Worm (Caenorhabditis elegans): Measurements from ENCODE around the gene mob-2.

Gene mob-2

ce11 chrX:13108664-13109063 lies 61.2 kb downstream of the mob-2 start:
- TF ChIP-seq unc-39 (tag; optimal IDR thresholded peaks at IDR 0.05) (no peak), dpl-1 (GFP tag; optimal IDR thresholded peaks at IDR 0.05) (no peak), snpc-4 (tag; optimal IDR thresholded peaks at IDR 0.05) (no peak), F10B5.3 (tag; optimal IDR thresholded peaks at IDR 0.05) (no peak), lsy-2 (tag; optimal IDR thresholded peaks at IDR 0.05) (no peak), R02D3.7 (tag; optimal IDR thresholded peaks at IDR 0.05) (no peak), nhr-41 (GFP tag; IDR thresholded peaks at IDR 0.05) (peak; percentile 74; the same call in 1 of the 2 replicates), daf-12 (tag; optimal IDR thresholded peaks at IDR 0.05) (no peak), zip-11 (GFP tag; IDR thresholded peaks at IDR 0.05) (no peak), lin-29 (GFP tag; IDR thresholded peaks at IDR 0.05) (no peak), spr-3 (GFP tag; optimal IDR thresholded peaks at IDR 0.05) (no peak), ceh-44 (GFP tag; IDR thresholded peaks at IDR 0.05) (no peak), Y75B8A.6 (GFP tag; IDR thresholded peaks at IDR 0.05) (no peak; the same call in 1 of the 2 replicates), aly-2 (tag; optimal IDR thresholded peaks at IDR 0.05) (no peak), tra-1 (GFP tag; IDR thresholded peaks at IDR 0.05) (no peak), lin-13 (GFP tag; optimal IDR thresholded peaks at IDR 0.05) (peak; percentile 52), duxl-1 (tag; optimal IDR thresholded peaks at IDR 0.05; ENCODE audit: poor library complexity) (no peak), hmg-1.1 (GFP tag; IDR thresholded peaks at IDR 0.05) (peak; percentile 29; the same call in 1 of the 2 replicates), Y48G9A.11 (GFP tag; IDR thresholded peaks at IDR 0.05) (no peak), saeg-2 (GFP tag; IDR thresholded peaks at IDR 0.05) (no peak), lin-38 (GFP tag; IDR thresholded peaks at IDR 0.05) (no peak), dmd-6 (GFP tag; IDR thresholded peaks at IDR 0.05) (no peak; the same call in 1 of the 2 replicates), unc-62 (GFP tag; optimal IDR thresholded peaks at IDR 0.05 in 1 of 2) (no peak), unc-62 (tag; optimal IDR thresholded peaks at IDR 0.05) (no peak), zfp-2 (tag; optimal IDR thresholded peaks at IDR 0.05) (no peak), nhr-42 (GFP tag; IDR thresholded peaks at IDR 0.05) (no peak), lin-39 (tag; optimal IDR thresholded peaks at IDR 0.05) (no peak), dmd-9 (GFP tag; IDR thresholded peaks at IDR 0.05) (no peak), nhr-48 (tag; optimal IDR thresholded peaks at IDR 0.05) (no peak), mep-1 (tag; optimal IDR thresholded peaks at IDR 0.05) (peak; percentile 44), T26A8.4 (GFP tag; IDR thresholded peaks at IDR 0.05) (no peak), hlh-30 (tag; optimal IDR thresholded peaks at IDR 0.05; ENCODE audit: insufficient read depth) (peak; percentile 26), nhr-237 (tag; optimal IDR thresholded peaks at IDR 0.05) (no peak), F26F4.8 (GFP tag; conservative IDR thresholded peaks at IDR 0.05) (no peak), aha-1 (tag) (peak; percentile 47), tag-97 (GFP tag; IDR thresholded peaks at IDR 0.05) (no peak), mes-2 (tag; optimal IDR thresholded peaks at IDR 0.05; ENCODE audit: poor library complexity, severe bottlenecking) (no peak), egl-27 (tag; optimal IDR thresholded peaks at IDR 0.05) (no peak), nhr-6 (tag; optimal IDR thresholded peaks at IDR 0.05) (no peak), dve-1 (tag; optimal IDR thresholded peaks at IDR 0.05; ENCODE audit: insufficient read depth) (peak; percentile 46), hlh-11 (tag; optimal IDR thresholded peaks at IDR 0.05) (peak; percentile 54), zag-1 (tag; optimal IDR thresholded peaks at IDR 0.05) (no peak), snpc-1.2 (GFP tag; IDR thresholded peaks at IDR 0.05) (no peak), ceh-82 (tag; optimal IDR thresholded peaks at IDR 0.05) (no peak), madf-5 (GFP tag; IDR thresholded peaks at IDR 0.05) (no peak), nhr-25 (tag; optimal IDR thresholded peaks at IDR 0.05; ENCODE audit: borderline replicate concordance, insufficient read depth) (no peak), nhr-10 (tag; optimal IDR thresholded peaks at IDR 0.05) (no peak), fos-1 (tag; optimal IDR thresholded peaks at IDR 0.05) (no peak), F37D6.2 (tag; optimal IDR thresholded peaks at IDR 0.05) (no peak), attf-4 (tag; optimal IDR thresholded peaks at IDR 0.05) (no peak), daf-8 (GFP tag; IDR thresholded peaks at IDR 0.05) (no peak), sdz-12 (GFP tag; optimal IDR thresholded peaks at IDR 0.05) (peak; percentile 36), F44E2.7 (GFP tag; IDR thresholded peaks at IDR 0.05) (no peak)

Data from whole organism, L4 larva.